Worm (Caenorhabditis elegans): Measurements from ENCODE around the gene snpc-3.4.

DNA sequence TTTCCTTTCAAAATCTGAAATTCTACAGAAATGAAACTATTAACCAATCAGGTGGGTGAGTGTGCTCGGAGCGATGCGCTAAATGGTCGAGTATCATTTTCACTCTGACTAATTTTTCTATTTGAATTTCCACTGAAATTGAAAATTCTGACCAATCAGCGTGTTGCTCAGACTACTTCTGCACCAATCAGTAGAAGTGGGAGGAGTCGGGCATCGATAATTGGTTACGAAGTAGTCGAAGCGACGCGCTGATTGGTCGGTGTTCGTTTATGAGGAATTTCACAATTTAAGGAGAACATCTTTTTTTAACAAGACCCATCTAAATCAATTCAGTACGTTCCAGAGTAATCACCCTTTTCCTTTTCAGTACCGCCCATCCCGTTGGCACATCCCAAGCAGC, 10.7 kb upstream of the snpc-3.4 start:
- no peak for TF ChIP-seq ceh-79 (tag; optimal IDR thresholded peaks at IDR 0.05)
- TF ChIP-seq egrh-3 (GFP tag; IDR thresholded peaks at IDR 0.05) = no peak
- TF ChIP-seq F49E8.2 (tag; optimal IDR thresholded peaks at IDR 0.05; ENCODE audit: insufficient read depth) = no peak
- TF ChIP-seq unc-62 (GFP tag; optimal IDR thresholded peaks at IDR 0.05) = no peak
- no peak for TF ChIP-seq rcor-1 (GFP tag; IDR thresholded peaks at IDR 0.05)
- TF ChIP-seq T26A5.8 (tag; optimal IDR thresholded peaks at IDR 0.05) = no peak
- no peak for TF ChIP-seq ama-1 (optimal IDR thresholded peaks at IDR 0.05)
- no peak for TF ChIP-seq ama-1 (GFP tag; optimal IDR thresholded peaks at IDR 0.05)
- TF ChIP-seq nfya-2 (GFP tag; IDR thresholded peaks at IDR 0.05) = no peak
- TF ChIP-seq somi-1 (GFP tag; optimal IDR thresholded peaks at IDR 0.05) = no peak

Data from whole organism, young adult.